Worm (Caenorhabditis elegans) whole organism, L4/young adult: ENCODE measurements around the gene anoh-2.

Source experiments
- dao-5 ChIP-seq: sonication (generic microtip); optimal IDR thresholded peaks from 2 replicates; lab custom pipeline; 2016; ENCODE audit warnings: missing genotype, missing genetic modification characterization, moderate library complexity, missing compliant biosample characterization
- him-1 ChIP-seq: sonication (generic microtip); optimal IDR thresholded peaks from 2 replicates; lab custom pipeline; 2016; ENCODE audit warnings: missing genotype, missing genetic modification reagents, missing genetic modification characterization, missing compliant biosample characterization

ce11 chrIV:14699840-14700239 is 41.7 kb downstream of the anoh-2 start, which contains the start of gene haf-8:
- TF ChIP-seq him-1 (tag; lab: Kevin White, UChicago) = no peak
- TF ChIP-seq dao-5 (tag; lab: Kevin White, UChicago) = no peak
